Worm (Caenorhabditis elegans) whole organism, L1 larva: ENCODE measurements around the gene lin-49.

Experiments
- C04F5.9 ChIP-seq: sonication (generic microtip); optimal IDR thresholded peaks from 2 replicates; lab custom pipeline; 2016; ENCODE audit warnings: missing genetic modification characterization, missing compliant biosample characterization
- C16A3.4 ChIP-seq: fragments of 150-350 bp; optimal IDR thresholded peaks from 2 replicates; lab custom pipeline; 2014; ENCODE audit warnings: missing biosample characterization, missing genetic modification characterization
- F16B12.6 ChIP-seq: fragments of 150-350 bp; optimal IDR thresholded peaks from 2 replicates; lab custom pipeline; 2014; ENCODE audit warnings: missing biosample characterization, missing genetic modification characterization
- Y116A8C.19 ChIP-seq: sonication (generic microtip); optimal IDR thresholded peaks from 2 replicates; lab custom pipeline; 2016; ENCODE audit warnings: missing compliant biosample characterization, missing genetic modification characterization, borderline replicate concordance
- alr-1 ChIP-seq: fragments of 200-800 bp; sonication (Bioruptor generic); optimal IDR thresholded peaks from 2 replicates; lab custom pipeline; 2018; ENCODE audit warnings: borderline replicate concordance, mild to moderate bottlenecking, missing genetic modification characterization, missing compliant biosample characterization
- aly-2 ChIP-seq: fragments of 150-350 bp; optimal IDR thresholded peaks from 2 replicates; lab custom pipeline; 2014; ENCODE audit warnings: missing biosample characterization, missing genetic modification characterization
- blmp-1 ChIP-seq: fragments of 150-350 bp; optimal IDR thresholded peaks from 2 replicates; lab custom pipeline; 2014; ENCODE audit warnings: missing biosample characterization, missing genetic modification characterization
- ceh-8 ChIP-seq: fragments of 200-800 bp; sonication (Bioruptor generic); optimal IDR thresholded peaks from 2 replicates; lab custom pipeline; 2018; ENCODE audit warnings: mild to moderate bottlenecking, missing genetic modification characterization, moderate library complexity, missing compliant biosample characterization
- ceh-82 ChIP-seq, 3 experiments: fragments of 150-350 bp in 1 of 3; sonication (generic microtip) in 2 of 3; optimal IDR thresholded peaks; 2 replicates each; lab custom pipeline; 2014 to 2017; ENCODE audit warnings: missing biosample characterization in 3 of 3, missing genetic modification characterization in 3 of 3
- ceh-90 ChIP-seq: sonication (generic microtip); optimal IDR thresholded peaks from 2 replicates; lab custom pipeline; 2016; ENCODE audit warnings: missing genetic modification characterization, missing compliant biosample characterization
- dpl-1 ChIP-seq, 3 experiments: fragments of 150-350 bp in 2 of 3; sonication (generic microtip) in 1 of 3; optimal IDR thresholded peaks; 2 replicates each; lab custom pipeline; 2014 to 2017; ENCODE audit warnings: missing biosample characterization in 3 of 3, missing genetic modification characterization in 3 of 3, missing genetic modification reagents in 3 of 3
- dsc-1 ChIP-seq: sonication (generic microtip); optimal IDR thresholded peaks from 2 replicates; lab custom pipeline; 2016; ENCODE audit warnings: mild to moderate bottlenecking, missing genetic modification characterization, missing compliant biosample characterization
- efl-1 ChIP-seq, 4 experiments: fragments of 150-350 bp; optimal IDR thresholded peaks in 3 of 4; peaks in 1 of 4; 1 replicate in 1 of 4; 2 replicates in 3 of 4; lab custom pipeline; 2014; ENCODE audit warnings: missing biosample characterization in 2 of 4, missing genetic modification characterization in 2 of 4, missing genetic modification reagents in 2 of 4
- efl-3 ChIP-seq: fragments of 200-800 bp; sonication (Bioruptor generic); optimal IDR thresholded peaks from 2 replicates; lab custom pipeline; 2018; ENCODE audit warnings: mild to moderate bottlenecking, missing genetic modification characterization, missing compliant biosample characterization
- elt-2 ChIP-seq: sonication (generic microtip); optimal IDR thresholded peaks from 2 replicates; lab custom pipeline; 2016; ENCODE audit warnings: missing genetic modification characterization, mild to moderate bottlenecking, inconsistent platforms, missing compliant biosample characterization, missing genetic modification reagents
- fkh-10 ChIP-seq: sonication (generic microtip); optimal IDR thresholded peaks from 2 replicates; lab custom pipeline; 2017; ENCODE audit warnings: missing biosample characterization, missing genetic modification reagents, missing genetic modification characterization
- fkh-4 ChIP-seq: sonication (generic microtip); optimal IDR thresholded peaks from 2 replicates; lab custom pipeline; 2016; ENCODE audit warnings: missing compliant biosample characterization, missing genetic modification characterization, borderline replicate concordance
- fkh-8 ChIP-seq: sonication (generic microtip); optimal IDR thresholded peaks from 2 replicates; lab custom pipeline; 2016; ENCODE audit warnings: mild to moderate bottlenecking, missing genetic modification characterization, missing compliant biosample characterization
- fos-1 ChIP-seq: fragments of 150-350 bp; optimal IDR thresholded peaks from 2 replicates; lab custom pipeline; 2014; ENCODE audit warnings: missing biosample characterization, missing genetic modification characterization
- irx-1 ChIP-seq: sonication (generic microtip); optimal IDR thresholded peaks from 2 replicates; lab custom pipeline; 2016; ENCODE audit warnings: missing genetic modification characterization, missing compliant biosample characterization
- lin-13 ChIP-seq: fragments of 150-350 bp; optimal IDR thresholded peaks from 2 replicates; lab custom pipeline; 2014; ENCODE audit warnings: missing biosample characterization, missing genetic modification reagents, missing genetic modification characterization
- lin-15B ChIP-seq: fragments of 150-350 bp; sonication (generic microtip); optimal IDR thresholded peaks from 3 replicates; lab custom pipeline; 2014; ENCODE audit warnings: missing biosample characterization, missing genetic modification characterization
- lin-35 ChIP-seq, 2 experiments: fragments of 150-350 bp; optimal IDR thresholded peaks; 2 replicates each; lab custom pipeline; 2014; ENCODE audit warnings: missing biosample characterization in 2 of 2, missing genetic modification characterization in 2 of 2, missing genetic modification reagents in 2 of 2
- lin-39 ChIP-seq: fragments of 150-350 bp; optimal IDR thresholded peaks from 2 replicates; lab custom pipeline; 2014; ENCODE audit warnings: missing biosample characterization, missing genetic modification reagents, missing genetic modification characterization
- nhr-19 ChIP-seq: fragments of 200-800 bp; sonication (Bioruptor generic); conservative IDR thresholded peaks from 2 replicates; pipeline ENCODE4 v1.3.6; 2022; ENCODE audit warnings: missing genetic modification characterization, missing compliant biosample characterization
- nhr-237 ChIP-seq: fragments of 150-350 bp; optimal IDR thresholded peaks from 2 replicates; lab custom pipeline; 2014; ENCODE audit warnings: missing biosample characterization, missing genetic modification characterization
- pqm-1 ChIP-seq: sonication (generic microtip); optimal IDR thresholded peaks from 3 replicates; lab custom pipeline; 2017; ENCODE audit warnings: missing biosample characterization, missing genetic modification characterization
- skn-1 ChIP-seq: fragments of 150-350 bp; optimal IDR thresholded peaks from 2 replicates; lab custom pipeline; 2014; ENCODE audit warnings: missing biosample characterization, missing genetic modification characterization
- snu-23 ChIP-seq: sonication (generic microtip); optimal IDR thresholded peaks from 2 replicates; lab custom pipeline; 2016; ENCODE audit warnings: missing genetic modification characterization, missing compliant biosample characterization
- sox-4 ChIP-seq: sonication (generic microtip); optimal IDR thresholded peaks from 2 replicates; lab custom pipeline; 2016; ENCODE audit warnings: missing genetic modification characterization, missing compliant biosample characterization
- xbp-1 ChIP-seq: sonication (generic microtip); optimal IDR thresholded peaks from 2 replicates; lab custom pipeline; 2016; ENCODE audit warnings: missing genetic modification characterization, missing compliant biosample characterization
- zip-4 ChIP-seq: fragments of 200-800 bp; sonication (Bioruptor generic); optimal IDR thresholded peaks from 2 replicates; lab custom pipeline; 2018; ENCODE audit warnings: mild to moderate bottlenecking, missing genetic modification characterization, moderate library complexity, missing compliant biosample characterization
- ztf-11 ChIP-seq, 2 experiments: sonication (generic microtip); optimal IDR thresholded peaks; 2 replicates each; lab custom pipeline; 2016 to 2017; ENCODE audit warnings: missing genetic modification characterization in 2 of 2, missing biosample characterization in 1 of 2, missing compliant biosample characterization in 1 of 2
- ztf-4 ChIP-seq: fragments of 150-350 bp; optimal IDR thresholded peaks from 2 replicates; lab custom pipeline; 2014; ENCODE audit warnings: missing biosample characterization, missing genetic modification characterization

The lin-49 gene

DNA sequence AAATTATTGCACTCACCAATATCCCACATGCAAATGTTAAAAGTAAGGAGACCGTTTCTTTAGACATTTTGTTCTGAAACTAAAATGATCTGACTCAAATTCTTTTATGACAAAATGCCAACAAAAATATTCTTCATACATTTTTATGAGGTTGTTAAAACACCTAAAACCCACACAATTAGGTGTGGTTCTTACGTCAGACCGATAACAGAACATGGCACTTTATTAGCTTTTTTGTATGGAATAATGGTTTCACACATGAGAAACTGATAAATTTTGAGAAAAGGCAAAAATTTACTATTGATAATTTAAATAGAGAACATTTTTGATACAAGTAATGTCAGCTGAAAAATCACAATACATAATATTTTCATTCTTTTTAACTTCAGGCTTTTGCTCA, 33.1 kb downstream of the lin-49 start, which contains the start of gene C49C8.5:
TSS of gene C49C8.5 (minus strand) at position 73 of the 400 bp plus-strand sequence.
- TF ChIP-seq xbp-1 (tag; lab: Kevin White, UChicago), result no peak
- peak; percentile 11 for TF ChIP-seq elt-2 (tag; lab: Kevin White, UChicago)
- TF ChIP-seq, all 84 proteins: peak for 1

DNA sequence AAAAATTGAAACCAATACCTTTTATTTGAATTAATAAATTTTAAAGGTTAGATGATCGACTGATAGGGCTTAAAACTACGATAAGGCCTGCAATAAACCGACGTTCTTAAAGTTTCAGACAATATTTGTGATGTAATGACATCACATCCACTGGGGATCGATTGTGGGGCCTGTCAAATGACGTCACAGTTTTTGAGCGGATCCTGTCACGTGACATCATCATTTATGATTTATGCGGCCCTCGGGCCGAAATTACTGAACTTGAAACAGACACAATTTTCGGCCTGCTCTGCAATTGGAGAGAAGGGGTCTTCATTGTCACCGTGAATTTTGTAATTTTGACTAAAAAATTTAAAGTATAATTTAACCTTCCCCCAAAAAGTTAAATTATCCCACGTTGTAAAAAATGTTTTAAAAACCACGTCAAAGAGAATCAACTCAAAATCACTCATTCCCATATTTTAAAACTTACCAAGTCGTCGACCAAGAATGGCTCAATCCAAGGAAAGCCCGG, 33.7 kb downstream of the lin-49 start, which contains the start of gene C49C8.1:
TSS of gene C49C8.1 (plus strand) at position 464 of the 514 bp plus-strand sequence.
- TF ChIP-seq F16B12.6 (tag; lab: Kevin White, UChicago) (no peak), C16A3.4 (tag; lab: Kevin White, UChicago) (no peak), Y116A8C.19 (tag; lab: Kevin White, UChicago) (no peak), fkh-10 (GFP tag; lab: Kevin White, UChicago) (no peak), lin-13 (no peak), xbp-1 (tag; lab: Kevin White, UChicago) (no peak), ztf-11 (tag; optimal IDR thresholded peaks at IDR 0.05; lab: Kevin White, UChicago) (no peak), aly-2 (no peak), pqm-1 (tag; lab: Kevin White, UChicago) (no peak), sox-4 (tag; lab: Kevin White, UChicago) (no peak), efl-3 (GFP tag; lab: Kevin White, UChicago) (no peak), ceh-82 (tag; optimal IDR thresholded peaks at IDR 0.05; lab: Kevin White, UChicago) (no peak), skn-1 (tag; lab: Kevin White, UChicago) (no peak), fkh-8 (tag; lab: Kevin White, UChicago) (no peak), nhr-237 (tag; lab: Kevin White, UChicago) (no peak), snu-23 (no peak), fos-1 (no peak)

DNA sequence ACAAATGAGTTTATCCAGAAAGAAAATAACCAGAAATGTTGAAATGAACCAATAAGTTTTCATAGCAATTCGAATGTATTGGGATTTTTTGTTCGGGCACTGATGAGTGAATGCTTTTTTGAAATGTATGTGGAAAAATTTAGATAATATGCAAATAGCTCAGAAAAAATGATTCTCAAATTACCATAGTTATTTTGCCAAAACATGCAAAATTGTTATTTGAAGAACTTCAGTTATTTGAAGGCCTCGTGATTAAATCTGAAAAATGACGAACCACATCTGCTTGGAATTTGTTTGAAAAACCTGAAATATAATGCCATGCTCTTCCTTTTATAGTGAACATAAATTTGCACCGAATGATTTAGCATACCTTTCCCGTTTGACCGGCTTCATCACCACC, 37.6 kb downstream of the lin-49 start, which contains the start of gene C49C8.6:
TSS of gene C49C8.6 (minus strand) at position 101 of the 400 bp plus-strand sequence.
- no peak for TF ChIP-seq nhr-19 (GFP tag; lab: Robert Waterston, UW)
- TF ChIP-seq, all 84 proteins: peak for 0

DNA sequence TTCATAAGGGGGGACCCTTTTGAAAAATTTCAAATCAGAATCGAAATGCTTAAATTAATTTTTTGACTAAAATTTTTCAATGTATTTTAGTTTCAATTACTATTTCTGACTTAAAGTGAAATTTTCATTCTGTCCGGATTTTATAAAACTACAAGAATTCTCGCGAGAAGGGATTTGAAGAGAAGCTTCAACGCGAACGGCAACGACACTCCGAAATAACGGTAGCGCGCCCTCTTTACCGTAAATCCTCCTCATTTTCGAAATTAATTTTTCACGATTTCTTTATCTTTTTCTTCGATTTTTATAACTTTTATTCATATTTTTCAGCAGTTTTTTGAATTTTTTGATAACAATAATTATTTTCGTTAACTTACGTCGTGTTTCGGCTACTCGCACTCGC, 45.3 kb downstream of the lin-49 start:
- no peak for TF ChIP-seq ztf-4 (tag; lab: Kevin White, UChicago)
- peak in 1 of 3 experiments; percentile 15 for TF ChIP-seq dpl-1 (GFP tag; optimal IDR thresholded peaks at IDR 0.05; lab: Kevin White, UChicago)
- no peak for TF ChIP-seq alr-1
- no peak for TF ChIP-seq efl-1 (optimal IDR thresholded peaks at IDR 0.05; lab: Kevin White, UChicago)
- peak in 1 of 2 experiments; percentile 29 for TF ChIP-seq efl-1 (GFP tag; optimal IDR thresholded peaks at IDR 0.05 in 1 of 2; lab: Kevin White, UChicago)
- TF ChIP-seq ceh-90, result no peak
- TF ChIP-seq blmp-1, result no peak
- no peak for TF ChIP-seq skn-1 (tag; lab: Kevin White, UChicago)
- TF ChIP-seq lin-35 (GFP tag; optimal IDR thresholded peaks at IDR 0.05; lab: Kevin White, UChicago), result peak in 1 of 2 experiments; percentile 4

DNA sequence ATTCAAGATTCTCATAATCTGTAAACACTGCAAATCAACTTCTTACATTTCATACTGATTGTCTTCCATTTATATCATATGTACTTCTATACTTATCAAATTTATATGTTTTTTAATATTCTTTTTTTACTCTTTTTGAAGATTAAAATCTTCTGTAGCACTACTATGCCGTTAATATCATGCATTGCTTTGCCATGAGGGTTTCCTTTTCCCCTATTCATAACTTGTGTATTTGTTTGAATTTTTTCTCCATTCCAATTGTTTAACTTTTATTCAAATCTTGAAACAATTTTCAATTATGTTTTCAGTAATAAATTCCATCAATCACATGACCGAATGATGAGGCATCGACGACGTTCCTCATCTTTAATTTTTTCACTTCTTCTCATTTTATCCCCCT, 48.2 kb downstream of the lin-49 start, which contains the start of gene cdh-5:
TSS of gene cdh-5 (plus strand) at position 301 of the 400 bp plus-strand sequence.
- TF ChIP-seq irx-1 (tag; lab: Kevin White, UChicago), result no peak
- no peak for TF ChIP-seq C04F5.9
- TF ChIP-seq lin-39 (tag; lab: Kevin White, UChicago), result no peak
- TF ChIP-seq lin-15B (tag; lab: Kevin White, UChicago), result no peak
- TF ChIP-seq elt-2 (tag; lab: Kevin White, UChicago), result no peak
- no peak for TF ChIP-seq ceh-8 (GFP tag; lab: Kevin White, UChicago)
- TF ChIP-seq zip-4 (GFP tag; lab: Kevin White, UChicago), result no peak
- no peak for TF ChIP-seq dsc-1 (tag; lab: Kevin White, UChicago)
- TF ChIP-seq fkh-4, result no peak
- TF ChIP-seq, all 84 proteins: peak for 0
